Worm (Caenorhabditis elegans) whole organism, young adult: ENCODE results near the gene cyb-1.

Experiments
- B0261.1 ChIP-seq: sonication (generic microtip); optimal IDR thresholded peaks from 2 replicates; lab custom pipeline; 2016; ENCODE audit warnings: mild to moderate bottlenecking, missing genetic modification characterization, moderate library complexity, missing compliant biosample characterization
- B0336.3 ChIP-seq: fragments of 200-800 bp; sonication (Bioruptor generic); IDR thresholded peaks from 2 replicates; pipeline ENCODE4 v1.3.6; 2022; ENCODE audit warnings: missing genetic modification characterization, missing compliant biosample characterization
- C17E4.6 ChIP-seq: fragments of 200-800 bp; sonication (Bioruptor generic); IDR thresholded peaks from 2 replicates; pipeline ENCODE4 v1.3.6; 2022; ENCODE audit warnings: missing genetic modification reagents, missing genetic modification characterization, missing compliant biosample characterization
- F22D6.2 ChIP-seq: sonication (generic microtip); optimal IDR thresholded peaks from 2 replicates; lab custom pipeline; 2016; ENCODE audit warnings: mild to moderate bottlenecking, missing genetic modification characterization, missing compliant biosample characterization
- F39B2.1 ChIP-seq: fragments of 200-800 bp; sonication (Bioruptor generic); IDR thresholded peaks from 2 replicates; pipeline ENCODE4 v1.3.6; 2022; ENCODE audit warnings: missing genetic modification reagents, missing genetic modification characterization, missing compliant biosample characterization
- F55B11.4 ChIP-seq: sonication (generic microtip); optimal IDR thresholded peaks from 2 replicates; lab custom pipeline; 2016; ENCODE audit warnings: missing compliant biosample characterization, missing genetic modification characterization, borderline replicate concordance; ENCODE audit not compliant: insufficient read depth
- Y95B8A.8 ChIP-seq: fragments of 200-800 bp; sonication (Bioruptor generic); IDR thresholded peaks from 2 replicates; pipeline ENCODE4 v1.3.6; 2022; ENCODE audit warnings: missing genetic modification reagents, missing genetic modification characterization, missing compliant biosample characterization
- ZK185.1 ChIP-seq: sonication (generic microtip); optimal IDR thresholded peaks from 2 replicates; lab custom pipeline; 2016; ENCODE audit warnings: mild to moderate bottlenecking, missing genetic modification characterization, missing compliant biosample characterization; ENCODE audit not compliant: poor library complexity, severe bottlenecking
- ama-1 ChIP-seq, 3 experiments: fragments of 150-350 bp in 1 of 3; sonication (generic microtip) in 2 of 3; optimal IDR thresholded peaks; 2 replicates each; lab custom pipeline; 2014 to 2018; ENCODE audit warnings: missing biosample characterization in 2 of 3, missing genetic modification characterization in 2 of 3, missing genetic modification reagents in 2 of 3
- attf-5 ChIP-seq: fragments of 200-800 bp; sonication (Bioruptor generic); optimal IDR thresholded peaks from 2 replicates; lab custom pipeline; 2018; ENCODE audit warnings: mild to moderate bottlenecking, missing genetic modification characterization, missing compliant biosample characterization
- cebp-1 ChIP-seq, 2 experiments: fragments of 200-800 bp in 1 of 2; sonication (Bioruptor generic) in 1 of 2; sonication (generic microtip) in 1 of 2; IDR thresholded peaks in 1 of 2; optimal IDR thresholded peaks in 1 of 2; 2 replicates each; pipeline versions ENCODE4 v1.3.6 to Lab custom; 2017 to 2022; ENCODE audit warnings: missing compliant biosample characterization in 2 of 2, missing genetic modification characterization in 2 of 2, mild to moderate bottlenecking in 1 of 2, missing genetic modification reagents in 1 of 2, moderate library complexity in 1 of 2
- ceh-91 ChIP-seq: fragments of 200-800 bp; sonication (Bioruptor generic); IDR thresholded peaks from 2 replicates; pipeline ENCODE4 v1.3.6; 2022; ENCODE audit warnings: missing genetic modification reagents, missing genetic modification characterization, missing compliant biosample characterization
- him-1 ChIP-seq: sonication (generic microtip); optimal IDR thresholded peaks from 2 replicates; lab custom pipeline; 2016; ENCODE audit warnings: missing genotype, missing genetic modification reagents, missing genetic modification characterization, missing compliant biosample characterization
- lag-1 ChIP-seq: fragments of 200-800 bp; sonication (Bioruptor generic); IDR thresholded peaks from 2 replicates; pipeline ENCODE4 v1.3.6; 2022; ENCODE audit warnings: missing genetic modification reagents, missing genetic modification characterization, missing compliant biosample characterization
- let-526 ChIP-seq: fragments of 200-800 bp; sonication (Bioruptor generic); IDR thresholded peaks from 2 replicates; pipeline ENCODE4 v1.3.6; 2022; ENCODE audit warnings: missing genetic modification reagents, missing genetic modification characterization, missing compliant biosample characterization
- madf-10 ChIP-seq: sonication (generic microtip); optimal IDR thresholded peaks from 2 replicates; lab custom pipeline; 2016; ENCODE audit warnings: mild to moderate bottlenecking, missing genetic modification characterization, missing compliant biosample characterization
- madf-6 ChIP-seq: fragments of 200-800 bp; sonication (Bioruptor generic); IDR thresholded peaks from 2 replicates; pipeline ENCODE4 v1.3.6; 2022; ENCODE audit warnings: missing genetic modification reagents, missing genetic modification characterization, missing compliant biosample characterization
- mcd-1 ChIP-seq: fragments of 200-800 bp; sonication (Bioruptor generic); IDR thresholded peaks from 2 replicates; pipeline ENCODE4 v1.3.6; 2022; ENCODE audit warnings: missing genetic modification reagents, missing genetic modification characterization, missing compliant biosample characterization
- mes-4 ChIP-seq: sonication (generic microtip); optimal IDR thresholded peaks from 2 replicates; lab custom pipeline; 2016; ENCODE audit warnings: missing genotype, missing genetic modification characterization, missing compliant biosample characterization
- nfyb-1 ChIP-seq: fragments of 200-800 bp; sonication (Bioruptor generic); IDR thresholded peaks from 2 replicates; pipeline ENCODE4 v1.3.6; 2022; ENCODE audit warnings: missing genetic modification reagents, missing genetic modification characterization, missing compliant biosample characterization
- nhr-120 ChIP-seq: fragments of 200-800 bp; sonication (Bioruptor generic); IDR thresholded peaks from 2 replicates; pipeline ENCODE4 v1.3.6; 2022; ENCODE audit warnings: missing genetic modification characterization, missing compliant biosample characterization
- nhr-80 ChIP-seq: sonication (generic microtip); optimal IDR thresholded peaks from 2 replicates; lab custom pipeline; 2016; ENCODE audit warnings: missing genetic modification characterization, missing compliant biosample characterization
- pbrm-1 ChIP-seq: fragments of 200-800 bp; sonication (Bioruptor generic); IDR thresholded peaks from 2 replicates; pipeline ENCODE4 v1.3.6; 2022; ENCODE audit warnings: missing genetic modification reagents, missing genetic modification characterization, missing compliant biosample characterization
- rec-8 ChIP-seq, 2 experiments: sonication (generic microtip); optimal IDR thresholded peaks; 2 replicates each; lab custom pipeline; 2016; ENCODE audit warnings: mild to moderate bottlenecking in 2 of 2, missing genetic modification characterization in 2 of 2, missing genetic modification reagents in 2 of 2, missing genotype in 2 of 2, missing biosample characterization in 1 of 2, missing compliant biosample characterization in 1 of 2, moderate library complexity in 1 of 2
- repo-1 ChIP-seq: sonication (generic microtip); optimal IDR thresholded peaks from 2 replicates; lab custom pipeline; 2017; ENCODE audit warnings: mild to moderate bottlenecking, missing genetic modification characterization, missing compliant biosample characterization
- rpc-1 ChIP-seq, 2 experiments: fragments of 150-350 bp in 1 of 2; sonication (generic microtip) in 1 of 2; optimal IDR thresholded peaks; 2 replicates each; lab custom pipeline; 2014 to 2018; ENCODE audit warnings: missing biosample characterization in 1 of 2, missing genetic modification characterization in 1 of 2, missing genetic modification reagents in 1 of 2, missing genotype in 1 of 2
- sdz-38 ChIP-seq: sonication (generic microtip); optimal IDR thresholded peaks from 2 replicates; lab custom pipeline; 2016; ENCODE audit warnings: missing genotype, missing genetic modification characterization, missing compliant biosample characterization
- snpc-4 ChIP-seq, 5 experiments: fragments of 150-350 bp in 1 of 5; sonication (generic microtip) in 4 of 5; optimal IDR thresholded peaks; 2 replicates each; lab custom pipeline; 2014 to 2018; ENCODE audit warnings: missing genetic modification characterization in 5 of 5, missing biosample characterization in 3 of 5, antibody characterized with exemption in 2 of 5, mild to moderate bottlenecking in 2 of 5, missing compliant biosample characterization in 2 of 5, missing genotype in 2 of 5, moderate library complexity in 2 of 5, missing genetic modification reagents in 1 of 5
- unc-130 ChIP-seq: sonication (generic microtip); optimal IDR thresholded peaks from 2 replicates; lab custom pipeline; 2016; ENCODE audit warnings: missing genetic modification reagents, missing genetic modification characterization, missing compliant biosample characterization
- zfh-2 ChIP-seq: fragments of 200-800 bp; sonication (Bioruptor generic); conservative IDR thresholded peaks from 2 replicates; pipeline ENCODE4 v1.3.6; 2022; ENCODE audit warnings: missing genetic modification reagents, missing genetic modification characterization, missing compliant biosample characterization
- ztf-26 ChIP-seq: sonication (generic microtip); optimal IDR thresholded peaks from 2 replicates; lab custom pipeline; 2017; ENCODE audit warnings: missing genetic modification characterization, missing compliant biosample characterization
- ztf-28 ChIP-seq: fragments of 200-800 bp; sonication (Bioruptor generic); IDR thresholded peaks from 2 replicates; pipeline ENCODE4 v1.3.6; 2022; ENCODE audit warnings: missing genetic modification reagents, missing genetic modification characterization, missing compliant biosample characterization

Gene cyb-1

ce11 chrIV:10778582-10778981 is 43.6 kb downstream of the cyb-1 start:
- TF ChIP-seq nfyb-1 (GFP tag; lab: Robert Waterston, UW) (peak; percentile 21; the same call in 1 of the 2 replicates), let-526 (GFP tag; lab: Robert Waterston, UW) (no peak), madf-10 (tag; lab: Kevin White, UChicago) (no peak), ztf-26 (peak; percentile 11), ztf-28 (no peak), C17E4.6 (GFP tag; lab: Robert Waterston, UW) (no peak), ceh-91 (no peak), ZK185.1 (peak; percentile 6), B0261.1 (no peak), B0336.3 (no peak)
- TF ChIP-seq, all 124 proteins: peak for 3

ce11 chrIV:10779328-10779727 is 44.3 kb downstream of the cyb-1 start:
- TF ChIP-seq pbrm-1 (GFP tag; lab: Robert Waterston, UW) (no peak), madf-6 (GFP tag; lab: Robert Waterston, UW) (no peak), nfyb-1 (GFP tag; lab: Robert Waterston, UW) (0 out of 2 replicates have a peak, but pooled peaks have one; percentile 11), sdz-38 (no peak)
- TF ChIP-seq, all 124 proteins: peak for 1

ce11 chrIV:10780583-10780982 is 45.6 kb downstream of the cyb-1 start, which contains the start of gene swt-3:
Gene swt-3 (minus strand): TSS chrIV:10780683.
- TF ChIP-seq pbrm-1 (GFP tag; lab: Robert Waterston, UW) = no peak
- TF ChIP-seq ama-1 (optimal IDR thresholded peaks at IDR 0.05; lab: Kevin White, UChicago) = no peak
- TF ChIP-seq ama-1 (GFP tag; optimal IDR thresholded peaks at IDR 0.05; lab: Kevin White, UChicago) = no peak
- TF ChIP-seq mes-4 (tag; lab: Kevin White, UChicago) = no peak
- no peak for TF ChIP-seq Y95B8A.8 (GFP tag; lab: Robert Waterston, UW)
- TF ChIP-seq rec-8 (tag; optimal IDR thresholded peaks at IDR 0.05; lab: Kevin White, UChicago) = no peak
- no peak for TF ChIP-seq unc-130 (GFP tag; lab: Kevin White, UChicago)
- TF ChIP-seq F22D6.2 (tag; lab: Kevin White, UChicago) = no peak
- no peak for TF ChIP-seq let-526 (GFP tag; lab: Robert Waterston, UW)
- no peak for TF ChIP-seq ztf-28
- TF ChIP-seq him-1 (tag; lab: Kevin White, UChicago) = no peak
- no peak for TF ChIP-seq F39B2.1 (GFP tag; lab: Robert Waterston, UW)
- TF ChIP-seq snpc-4 (GFP tag; optimal IDR thresholded peaks at IDR 0.05; lab: Kevin White, UChicago) = no peak
- TF ChIP-seq snpc-4 (tag; optimal IDR thresholded peaks at IDR 0.05; lab: Kevin White, UChicago) = no peak
- no peak for TF ChIP-seq cebp-1 (GFP tag; IDR thresholded peaks at IDR 0.05; lab: Robert Waterston, UW)
- no peak for TF ChIP-seq cebp-1 (tag; optimal IDR thresholded peaks at IDR 0.05; lab: Kevin White, UChicago)
- TF ChIP-seq repo-1 = no peak
- TF ChIP-seq B0336.3 = no peak
- no peak for TF ChIP-seq attf-5 (GFP tag; lab: Kevin White, UChicago)
- no peak for TF ChIP-seq zfh-2 (GFP tag; lab: Robert Waterston, UW)
- TF ChIP-seq nhr-120 (GFP tag; lab: Robert Waterston, UW) = no peak
- no peak for TF ChIP-seq rpc-1 (optimal IDR thresholded peaks at IDR 0.05; lab: Kevin White, UChicago)
- TF ChIP-seq rpc-1 (tag; optimal IDR thresholded peaks at IDR 0.05; lab: Kevin White, UChicago) = no peak

- TF ChIP-seq lag-1 (GFP tag; lab: Robert Waterston, UW) (no peak), mcd-1 (GFP tag; lab: Robert Waterston, UW) (no peak), unc-130 (GFP tag; lab: Kevin White, UChicago) (no peak), ztf-26 (no peak), nhr-80 (tag; lab: Kevin White, UChicago) (no peak), F55B11.4 (no peak)
- TF ChIP-seq, all 124 proteins: peak for 0
Observed at ce11 chrIV:10781346-10781745, 46.3 kb downstream of the cyb-1 start.
